Worm (Caenorhabditis elegans): Measurements from ENCODE around the gene hmp-1.

Gene hmp-1

DNA sequence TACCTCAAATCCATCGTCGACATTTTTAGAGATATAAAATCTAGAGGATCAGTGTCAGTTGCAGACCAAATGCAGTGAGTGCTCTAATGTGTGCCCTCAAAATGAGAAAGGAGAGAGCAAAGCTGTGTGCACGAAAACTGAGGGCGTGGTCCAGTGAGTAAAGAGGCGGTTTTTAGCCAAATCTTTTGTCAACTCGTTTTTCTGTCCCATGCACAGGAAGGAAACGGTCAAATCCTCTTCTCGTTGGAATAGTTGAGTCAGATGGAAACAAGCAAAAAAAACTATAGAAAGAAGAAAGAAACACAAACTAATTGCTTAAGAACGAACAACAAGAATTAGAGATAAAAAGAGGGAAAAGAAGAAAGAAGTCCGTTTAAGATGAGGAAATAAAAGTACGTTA is 33.8 kb upstream of the hmp-1 start, which contains the start of gene D2023.3:
TSS of gene D2023.3 (minus strand) at position 101 of the 400 bp plus-strand sequence.
- TF ChIP-seq unc-55 (GFP tag; optimal IDR thresholded peaks at IDR 0.05) (no peak), sox-4 (tag; optimal IDR thresholded peaks at IDR 0.05) (no peak), nfya-1 (tag; optimal IDR thresholded peaks at IDR 0.05) (no peak), dve-1 (tag; optimal IDR thresholded peaks at IDR 0.05) (no peak), unc-86 (tag; optimal IDR thresholded peaks at IDR 0.05) (no peak), madf-2 (tag; optimal IDR thresholded peaks at IDR 0.05) (no peak), fkh-6 (tag; optimal IDR thresholded peaks at IDR 0.05) (no peak), ceh-2 (tag; optimal IDR thresholded peaks at IDR 0.05) (no peak), ref-2 (tag; optimal IDR thresholded peaks at IDR 0.05) (no peak), dmd-4 (tag; optimal IDR thresholded peaks at IDR 0.05; ENCODE audit: borderline replicate concordance) (no peak), tbx-2 (tag; optimal IDR thresholded peaks at IDR 0.05) (no peak), ceh-22 (tag; optimal IDR thresholded peaks at IDR 0.05) (no peak)

DNA sequence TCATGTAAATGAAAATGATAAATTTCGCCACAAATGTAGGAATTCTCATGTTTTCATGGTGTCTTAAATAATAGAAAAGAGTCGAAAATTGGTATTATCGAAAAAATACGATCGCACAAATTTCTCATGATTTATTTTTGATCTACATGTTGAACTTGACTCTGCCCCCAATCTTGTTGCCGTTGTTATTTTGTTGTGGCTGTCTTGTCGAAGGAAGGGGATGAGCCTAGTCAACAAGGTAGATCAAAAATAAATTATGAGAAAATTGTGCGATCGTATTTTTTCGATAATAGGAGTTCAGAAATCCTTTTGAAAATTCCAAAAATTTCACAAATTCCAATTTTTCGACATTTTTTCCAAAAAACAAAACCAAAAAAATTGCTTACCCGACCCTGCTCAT is 30.1 kb upstream of the hmp-1 start:
- TF ChIP-seq unc-3 (GFP tag; conservative IDR thresholded peaks at IDR 0.05) = no peak
- no peak for TF ChIP-seq unc-3 (tag; optimal IDR thresholded peaks at IDR 0.05)
- TF ChIP-seq ceh-6 (GFP tag; optimal IDR thresholded peaks at IDR 0.05) = no peak
- no peak for TF ChIP-seq pat-9 (tag; optimal IDR thresholded peaks at IDR 0.05)
- TF ChIP-seq hlh-8 (tag; optimal IDR thresholded peaks at IDR 0.05) = no peak
- TF ChIP-seq hlh-15 (tag; optimal IDR thresholded peaks at IDR 0.05) = no peak
- no peak for TF ChIP-seq ttx-3 (tag; optimal IDR thresholded peaks at IDR 0.05)
- no peak for TF ChIP-seq pag-3 (tag; optimal IDR thresholded peaks at IDR 0.05; ENCODE audit: borderline replicate concordance)
- TF ChIP-seq unc-42 (tag; optimal IDR thresholded peaks at IDR 0.05) = no peak
- TF ChIP-seq ref-2 (tag; optimal IDR thresholded peaks at IDR 0.05) = no peak

DNA sequence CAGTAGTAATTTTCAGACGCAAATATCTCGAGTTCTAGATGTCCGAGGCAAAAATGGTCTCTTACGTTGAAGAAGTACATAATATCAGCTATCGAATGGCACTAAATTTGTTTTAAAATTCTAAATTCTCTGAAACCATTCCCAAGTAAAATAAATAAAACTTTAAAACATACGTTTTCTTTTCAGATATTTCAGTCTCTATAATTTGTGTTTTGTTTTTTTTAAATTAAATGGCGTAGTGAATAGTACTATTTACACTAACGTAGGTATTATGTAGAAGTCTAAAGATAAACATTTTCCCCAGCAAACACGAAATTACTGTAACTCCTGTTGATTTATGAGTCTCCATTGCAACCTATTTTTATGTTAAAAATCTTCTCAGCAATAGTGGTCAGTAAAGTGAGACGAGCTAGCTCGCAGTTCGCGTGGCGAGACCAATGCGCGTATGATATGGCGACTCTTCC is 28.4 kb upstream of the hmp-1 start:
- TF ChIP-seq ahr-1 (tag; optimal IDR thresholded peaks at IDR 0.05) (no peak), gmeb-2 (tag; optimal IDR thresholded peaks at IDR 0.05) (no peak), T23F11.4 (GFP tag; optimal IDR thresholded peaks at IDR 0.05) (no peak), nfya-1 (tag; optimal IDR thresholded peaks at IDR 0.05) (no peak)

DNA sequence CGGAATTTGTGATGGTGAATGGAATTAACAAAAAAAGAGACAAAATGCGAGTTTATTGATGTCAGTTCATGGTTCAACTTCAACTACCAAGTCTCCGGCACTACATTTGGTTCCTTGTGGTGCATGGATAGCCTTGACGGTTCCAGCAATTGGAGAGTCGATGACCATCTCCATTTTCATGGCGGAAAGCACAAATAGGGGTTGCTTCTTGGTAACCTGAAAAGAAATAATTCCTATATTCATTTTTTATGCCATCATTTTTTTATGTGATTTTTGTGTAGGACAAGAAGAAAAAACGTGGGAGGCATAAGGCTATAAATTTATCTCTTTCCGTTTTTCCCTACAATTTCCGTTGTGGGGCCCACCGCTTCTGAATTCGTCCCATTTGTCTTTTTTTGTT is 27.6 kb upstream of the hmp-1 start:
- no peak for TF ChIP-seq ceh-22 (tag; optimal IDR thresholded peaks at IDR 0.05)
- no peak for TF ChIP-seq tbx-2 (tag; optimal IDR thresholded peaks at IDR 0.05)
- TF ChIP-seq nhr-232 (tag; optimal IDR thresholded peaks at IDR 0.05) = no peak
- no peak for TF ChIP-seq ttx-3 (tag; optimal IDR thresholded peaks at IDR 0.05)

ce11 chrV:11818786-11819185 is 26.9 kb upstream of the hmp-1 start:
- TF ChIP-seq hlh-13 (GFP tag; optimal IDR thresholded peaks at IDR 0.05) (no peak), K09A11.1 (tag; optimal IDR thresholded peaks at IDR 0.05; ENCODE audit: insufficient read depth) (no peak), eyg-1 (tag; optimal IDR thresholded peaks at IDR 0.05) (no peak), rnt-1 (tag; optimal IDR thresholded peaks at IDR 0.05) (no peak), ceh-31 (tag; optimal IDR thresholded peaks at IDR 0.05) (no peak), nfya-1 (tag; optimal IDR thresholded peaks at IDR 0.05) (no peak), ceh-14 (tag; optimal IDR thresholded peaks at IDR 0.05) (no peak), zip-5 (tag; optimal IDR thresholded peaks at IDR 0.05) (no peak), pha-2 (tag; optimal IDR thresholded peaks at IDR 0.05) (no peak), C08G9.2 (tag; optimal IDR thresholded peaks at IDR 0.05) (no peak), C38D4.7 (GFP tag; optimal IDR thresholded peaks at IDR 0.05) (no peak), tbx-2 (tag; optimal IDR thresholded peaks at IDR 0.05) (no peak)

Data from whole organism, late embryonic.